Fruit fly (Drosophila melanogaster) whole organism, embryonic: ENCODE measurements around the gene P5cr-2.

Experiments
- Bgb ChIP-seq: fragments of 200-800 bp; sonication (Bioruptor generic); IDR thresholded peaks from 2 replicates; pipeline ENCODE4 v1.3.6; 2022; ENCODE audit warnings: missing biosample characterization, missing genetic modification characterization; ENCODE audit not compliant: partially characterized antibody
- CG12942 ChIP-seq: fragments of 200-800 bp; sonication (Bioruptor generic); optimal IDR thresholded peaks from 3 replicates; lab custom pipeline; 2016; ENCODE audit warnings: missing biosample characterization, missing genetic modification characterization
- CG14441 ChIP-seq: fragments of 200-800 bp; sonication (Bioruptor generic); IDR thresholded peaks from 2 replicates; pipeline ENCODE4 v1.3.6; 2022; ENCODE audit warnings: missing biosample characterization, missing genetic modification characterization
- CG14710 ChIP-seq: fragments of 200-800 bp; sonication (Bioruptor generic); optimal IDR thresholded peaks from 3 replicates; lab custom pipeline; 2019; ENCODE audit warnings: missing biosample characterization, mild to moderate bottlenecking, missing genetic modification characterization, moderate library complexity
- CG1529 ChIP-seq: fragments of 200-800 bp; sonication (Bioruptor generic); optimal IDR thresholded peaks from 3 replicates; lab custom pipeline; 2018; ENCODE audit warnings: missing biosample characterization, missing genetic modification characterization
- CG15479 ChIP-seq: fragments of 200-800 bp; sonication (Bioruptor generic); optimal IDR thresholded peaks from 3 replicates; lab custom pipeline; 2019; ENCODE audit warnings: missing biosample characterization, mild to moderate bottlenecking, missing genetic modification characterization, moderate library complexity
- CG17359 ChIP-seq: fragments of 200-800 bp; sonication (Bioruptor generic); optimal IDR thresholded peaks from 3 replicates; lab custom pipeline; 2018; ENCODE audit warnings: missing biosample characterization, mild to moderate bottlenecking, missing genetic modification characterization, moderate library complexity
- CG17912 ChIP-seq: fragments of 200-800 bp; sonication (Bioruptor generic); optimal IDR thresholded peaks from 2 replicates; lab custom pipeline; 2018; ENCODE audit warnings: missing biosample characterization, mild to moderate bottlenecking, missing genetic modification characterization
- CG18599 ChIP-seq: fragments of 200-800 bp; sonication (Bioruptor generic); optimal IDR thresholded peaks from 3 replicates; lab custom pipeline; 2017; ENCODE audit warnings: missing biosample characterization, missing genetic modification characterization, mild to moderate bottlenecking, moderate library complexity, missing genetic modification reagents
- CG31224 ChIP-seq: fragments of 200-800 bp; sonication (Bioruptor generic); IDR thresholded peaks from 2 replicates; pipeline ENCODE4 v1.3.6; 2022; ENCODE audit warnings: missing biosample characterization, missing genetic modification characterization
- CG42726 ChIP-seq: fragments of 200-800 bp; sonication (Bioruptor generic); IDR thresholded peaks from 2 replicates; pipeline ENCODE4 v1.3.6; 2022; ENCODE audit warnings: missing biosample characterization, missing genetic modification characterization; ENCODE audit not compliant: partially characterized antibody
- CG4360 ChIP-seq: fragments of 200-800 bp; sonication (Bioruptor generic); IDR thresholded peaks from 2 replicates; pipeline ENCODE4 v1.3.6; 2022; ENCODE audit warnings: missing biosample characterization, missing genetic modification characterization
- CG4424 ChIP-seq: fragments of 200-800 bp; sonication (Bioruptor generic); optimal IDR thresholded peaks from 3 replicates; lab custom pipeline; 2016; ENCODE audit warnings: missing biosample characterization, missing genetic modification characterization
- CG4707 ChIP-seq: fragments of 200-800 bp; sonication (Bioruptor generic); optimal IDR thresholded peaks from 2 replicates; lab custom pipeline; 2018; ENCODE audit warnings: missing biosample characterization, mild to moderate bottlenecking, missing genetic modification characterization, moderate library complexity
- CG4820 ChIP-seq: fragments of 200-800 bp; sonication (Bioruptor generic); optimal IDR thresholded peaks from 3 replicates; lab custom pipeline; 2016; ENCODE audit warnings: missing biosample characterization, missing genetic modification characterization
- CG4854 ChIP-seq: fragments of 200-800 bp; sonication (Bioruptor generic); optimal IDR thresholded peaks from 2 replicates; lab custom pipeline; 2016; ENCODE audit warnings: missing biosample characterization, missing genetic modification characterization, inconsistent platforms
- CG5245 ChIP-seq: fragments of 200-800 bp; sonication (Bioruptor generic); optimal IDR thresholded peaks from 3 replicates; lab custom pipeline; 2016; ENCODE audit warnings: missing biosample characterization, missing genetic modification characterization
- CG8359 ChIP-seq: fragments of 200-800 bp; sonication (Bioruptor generic); optimal IDR thresholded peaks from 2 replicates; lab custom pipeline; 2017; ENCODE audit warnings: missing biosample characterization, mild to moderate bottlenecking, missing genetic modification characterization, borderline replicate concordance
- CG9727 ChIP-seq: fragments of 200-800 bp; sonication (Bioruptor generic); optimal IDR thresholded peaks from 3 replicates; lab custom pipeline; 2017; ENCODE audit warnings: missing biosample characterization, mild to moderate bottlenecking, missing genetic modification characterization
- CG9932 ChIP-seq: fragments of 200-800 bp; sonication (Bioruptor generic); IDR thresholded peaks from 2 replicates; pipeline ENCODE4 v1.3.6; 2022; ENCODE audit warnings: missing biosample characterization, missing genetic modification characterization
- Chrac-16 ChIP-seq: fragments of 200-800 bp; sonication (Bioruptor generic); optimal IDR thresholded peaks from 3 replicates; lab custom pipeline; 2016; ENCODE audit warnings: missing biosample characterization, missing genetic modification characterization
- D19B ChIP-seq: fragments of 200-800 bp; sonication (Bioruptor generic); optimal IDR thresholded peaks from 2 replicates; lab custom pipeline; 2017; ENCODE audit warnings: missing biosample characterization, mild to moderate bottlenecking, missing genetic modification characterization
- Dbx ChIP-seq: fragments of 200-800 bp; sonication (Bioruptor generic); IDR thresholded peaks from 3 replicates; pipeline ENCODE4 v1.3.6; 2022; ENCODE audit warnings: missing biosample characterization, missing genetic modification characterization
- E2f2 ChIP-seq: fragments of 200-800 bp; sonication (Bioruptor generic); IDR thresholded peaks from 2 replicates; pipeline ENCODE4 v1.3.6; 2022; ENCODE audit warnings: missing biosample characterization, missing genetic modification characterization
- H15 ChIP-seq: fragments of 200-800 bp; sonication (Bioruptor generic); IDR thresholded peaks from 3 replicates; pipeline ENCODE4 v1.3.6; 2022; ENCODE audit warnings: missing biosample characterization, missing genetic modification characterization
- Hey ChIP-seq: fragments of 200-800 bp; sonication (Bioruptor generic); optimal IDR thresholded peaks from 3 replicates; lab custom pipeline; 2018; ENCODE audit warnings: missing biosample characterization, mild to moderate bottlenecking, missing genetic modification characterization
- Mad ChIP-seq: fragments of 200-800 bp; sonication (Bioruptor generic); optimal IDR thresholded peaks from 2 replicates; lab custom pipeline; 2016; ENCODE audit warnings: missing biosample characterization, missing genetic modification characterization
- Med ChIP-seq: fragments of 200-800 bp; sonication (Bioruptor generic); peaks from one replicate; lab custom pipeline; 2016; ENCODE audit warnings: missing biosample characterization, missing genetic modification characterization, mild to moderate bottlenecking, inconsistent platforms, moderate library complexity
- Oli ChIP-seq: fragments of 200-800 bp; sonication (Bioruptor generic); optimal IDR thresholded peaks from 2 replicates; lab custom pipeline; 2018; ENCODE audit warnings: missing biosample characterization, mild to moderate bottlenecking, missing genetic modification characterization, moderate library complexity
- Poxn ChIP-seq: fragments of 200-800 bp; sonication (Bioruptor generic); IDR thresholded peaks from 2 replicates; pipeline ENCODE4 v1.3.6; 2022; ENCODE audit warnings: missing biosample characterization, missing genetic modification characterization
- Ravus ChIP-seq: fragments of 200-800 bp; sonication (Bioruptor generic); IDR thresholded peaks from 2 replicates; pipeline ENCODE4 v1.3.6; 2022; ENCODE audit warnings: missing biosample characterization, missing genetic modification characterization
- Taf1 ChIP-seq: fragments of 200-800 bp; sonication (Bioruptor generic); IDR thresholded peaks from 2 replicates; pipeline ENCODE4 v1.3.6; 2022; ENCODE audit warnings: missing biosample characterization, missing genetic modification characterization
- Xrp1 ChIP-seq: fragments of 200-800 bp; sonication (Bioruptor generic); IDR thresholded peaks from 2 replicates; pipeline ENCODE4 v1.3.6; 2022; ENCODE audit warnings: missing biosample characterization, missing genetic modification characterization
- ase ChIP-seq: fragments of 200-800 bp; sonication (Bioruptor generic); IDR thresholded peaks from 3 replicates; pipeline ENCODE4 v1.3.6; 2022; ENCODE audit warnings: missing biosample characterization, missing genetic modification characterization
- bbx ChIP-seq: fragments of 200-800 bp; sonication (Bioruptor generic); IDR thresholded peaks from 2 replicates; pipeline ENCODE4 v1.3.6; 2022; ENCODE audit warnings: missing biosample characterization, missing genetic modification characterization; ENCODE audit not compliant: partially characterized antibody
- bsh ChIP-seq, 2 experiments: fragments of 200-800 bp; sonication (Bioruptor generic); optimal IDR thresholded peaks; 2 replicates each; lab custom pipeline; 2017 to 2018; ENCODE audit warnings: mild to moderate bottlenecking in 2 of 2, missing biosample characterization in 2 of 2, missing genetic modification characterization in 2 of 2, moderate library complexity in 1 of 2
- chn ChIP-seq: fragments of 200-800 bp; sonication (Bioruptor generic); optimal IDR thresholded peaks from 2 replicates; lab custom pipeline; 2016; ENCODE audit warnings: missing biosample characterization, missing genetic modification characterization
- croc ChIP-seq: fragments of 200-800 bp; sonication (Bioruptor generic); conservative IDR thresholded peaks from 3 replicates; pipeline ENCODE4 v1.3.6; 2022; ENCODE audit warnings: missing biosample characterization, missing genetic modification characterization
- dmrt99B ChIP-seq: fragments of 200-800 bp; sonication (Bioruptor generic); optimal IDR thresholded peaks from 2 replicates; lab custom pipeline; 2018; ENCODE audit warnings: missing biosample characterization, mild to moderate bottlenecking, missing genetic modification characterization, moderate library complexity
- en ChIP-seq: fragments of 200-800 bp; sonication (Bioruptor generic); optimal IDR thresholded peaks from 2 replicates; lab custom pipeline; 2016; ENCODE audit warnings: missing biosample characterization, missing genetic modification characterization
- fd96Cb ChIP-seq: fragments of 200-800 bp; sonication (Bioruptor generic); optimal IDR thresholded peaks from 2 replicates; lab custom pipeline; 2018; ENCODE audit warnings: missing biosample characterization, mild to moderate bottlenecking, missing genetic modification characterization, moderate library complexity
- fu2 ChIP-seq: fragments of 200-800 bp; sonication (Bioruptor generic); optimal IDR thresholded peaks from 2 replicates; lab custom pipeline; 2016; ENCODE audit warnings: missing biosample characterization, missing genetic modification characterization
- hkb ChIP-seq, 2 experiments: fragments of 200-800 bp in 1 of 2; fragments of >200 bp in 1 of 2; sonication (Bioruptor generic) in 1 of 2; IDR thresholded peaks in 1 of 2; optimal IDR thresholded peaks in 1 of 2; 2 replicates each; pipeline versions ENCODE4 v1.3.6 to Lab custom; 2017 to 2022; ENCODE audit warnings: missing biosample characterization in 1 of 2, missing genetic modification characterization in 1 of 2
- jigr1 ChIP-seq: fragments of 200-800 bp; sonication (Bioruptor generic); IDR thresholded peaks from 3 replicates; pipeline ENCODE4 v1.3.6; 2022; ENCODE audit warnings: missing biosample characterization, missing genetic modification characterization
- lab ChIP-seq: fragments of 200-800 bp; sonication (Bioruptor generic); optimal IDR thresholded peaks from 3 replicates; lab custom pipeline; 2017; ENCODE audit warnings: missing biosample characterization, missing genetic modification characterization, mild to moderate bottlenecking, moderate library complexity, missing genetic modification reagents
- lmd ChIP-seq: fragments of 200-800 bp; sonication (Bioruptor generic); IDR thresholded peaks from 2 replicates; pipeline ENCODE4 v1.3.6; 2022; ENCODE audit warnings: missing biosample characterization, missing genetic modification characterization
- sna ChIP-seq: fragments of 200-800 bp; sonication (Bioruptor generic); IDR thresholded peaks from 2 replicates; pipeline ENCODE4 v1.3.6; 2022; ENCODE audit warnings: missing biosample characterization, missing genetic modification characterization; ENCODE audit not compliant: partially characterized antibody
- sob ChIP-seq: fragments of 200-800 bp; sonication (Bioruptor generic); IDR thresholded peaks from 2 replicates; pipeline ENCODE4 v1.3.6; 2022; ENCODE audit warnings: missing biosample characterization, missing genetic modification characterization
- yki ChIP-seq: fragments of >200 bp; optimal IDR thresholded peaks from 3 replicates; lab custom pipeline; 2018
- zen ChIP-seq: fragments of 200-800 bp; sonication (Bioruptor generic); optimal IDR thresholded peaks from 3 replicates; lab custom pipeline; 2018; ENCODE audit warnings: missing biosample characterization, mild to moderate bottlenecking, missing genetic modification characterization, moderate library complexity

The P5cr-2 gene

DNA sequence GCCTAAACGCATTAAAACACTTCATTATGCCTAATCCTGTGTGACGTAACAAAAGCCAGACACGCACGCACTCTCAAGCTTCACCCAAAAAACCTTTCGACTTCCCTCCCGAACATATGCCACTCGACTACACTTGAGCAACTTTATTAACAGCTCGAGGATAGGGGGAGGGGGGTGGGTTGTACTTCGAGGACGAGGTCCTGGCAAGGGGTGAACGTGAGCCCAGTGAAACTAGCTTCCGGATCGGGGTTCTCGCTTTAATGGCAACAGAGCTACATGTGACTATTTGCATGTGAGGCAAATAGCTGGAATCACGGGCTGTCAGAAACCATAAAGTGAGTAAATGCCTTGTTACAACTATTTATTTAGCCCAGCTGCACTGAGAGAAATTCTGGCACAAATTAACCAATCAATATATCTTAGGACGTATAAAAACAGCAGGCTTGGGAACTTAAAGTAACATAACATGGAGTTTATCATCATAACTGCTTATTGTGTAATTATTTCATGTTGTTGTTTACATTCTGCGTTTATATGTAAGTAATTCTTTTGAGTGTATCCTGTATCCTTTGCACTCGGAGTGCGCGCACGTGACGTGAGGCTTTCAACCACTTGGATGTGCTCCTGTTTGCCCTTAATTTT is 16.3 kb downstream of the P5cr-2 start:
- peak; percentile 67 for TF ChIP-seq zen (tag; lab: Kevin White, UChicago)
- TF ChIP-seq CG31224 (GFP tag; lab: Robert Waterston, UW), result no peak
- peak; percentile 55 for TF ChIP-seq CG4820 (GFP tag; lab: Kevin White, UChicago)
- no peak for TF ChIP-seq CG4360 (GFP tag; lab: Robert Waterston, UW)
- no peak for TF ChIP-seq Ravus
- no peak for TF ChIP-seq Taf1 (GFP tag; lab: Robert Waterston, UW)
- TF ChIP-seq lmd (GFP tag; lab: Robert Waterston, UW), result peak; percentile 32; the same call in 1 of the 2 replicates
- TF ChIP-seq Oli (tag; lab: Kevin White, UChicago), result peak; percentile 62
- TF ChIP-seq CG14710 (tag; lab: Kevin White, UChicago), result peak; percentile 69
- TF ChIP-seq CG1529 (GFP tag; lab: Kevin White, UChicago), result peak; percentile 45
- TF ChIP-seq bbx (GFP tag; lab: Robert Waterston, UW), result no peak
- TF ChIP-seq Bgb (GFP tag; lab: Robert Waterston, UW), result no peak
- peak; percentile 70 for TF ChIP-seq CG9727
- peak; percentile 8 for TF ChIP-seq en (GFP tag; lab: Kevin White, UChicago)
- no peak for TF ChIP-seq CG14441 (GFP tag; lab: Robert Waterston, UW)
- peak; percentile 50 for TF ChIP-seq fd96Cb (tag; lab: Kevin White, UChicago)
- no peak for TF ChIP-seq Hey (tag; lab: Kevin White, UChicago)
- TF ChIP-seq CG15479, result no peak
- TF ChIP-seq CG4707 (GFP tag; lab: Kevin White, UChicago), result no peak
- peak; percentile 19 for TF ChIP-seq CG5245
- no peak for TF ChIP-seq sob (GFP tag; lab: Robert Waterston, UW)
- peak; percentile 75; the same call in 1 of the 2 replicates for TF ChIP-seq Xrp1 (GFP tag; lab: Robert Waterston, UW)
- TF ChIP-seq Poxn (GFP tag; lab: Robert Waterston, UW), result no peak
- no peak for TF ChIP-seq CG12942 (GFP tag; lab: Kevin White, UChicago)
- TF ChIP-seq chn, result peak; percentile 39
- no peak for TF ChIP-seq lab (GFP tag; lab: Kevin White, UChicago)
- TF ChIP-seq hkb (optimal IDR thresholded peaks at IDR 0.05; lab: Kevin White, UChicago), result no peak
- 0 out of 2 replicates have a peak, but pooled peaks have one; percentile 11 for TF ChIP-seq hkb (GFP tag; IDR thresholded peaks at IDR 0.05; lab: Robert Waterston, UW)
- TF ChIP-seq CG4854 (GFP tag; lab: Kevin White, UChicago), result no peak
- TF ChIP-seq yki (lab: Kevin White, UChicago), result no peak
- TF ChIP-seq croc (GFP tag; lab: Robert Waterston, UW), result no peak; the same call in 2 of the 3 replicates
- TF ChIP-seq Dbx (GFP tag; lab: Robert Waterston, UW), result no peak
- no peak for TF ChIP-seq D19B (GFP tag; lab: Kevin White, UChicago)
- TF ChIP-seq Med (GFP tag; lab: Kevin White, UChicago), result peak; percentile 90
- TF ChIP-seq sna (GFP tag; lab: Robert Waterston, UW), result no peak
- TF ChIP-seq jigr1 (GFP tag; lab: Robert Waterston, UW), result no peak
- TF ChIP-seq ase (GFP tag; lab: Robert Waterston, UW), result no peak
- peak in 1 of 2 experiments; percentile 77 for TF ChIP-seq bsh (GFP tag; optimal IDR thresholded peaks at IDR 0.05; lab: Kevin White, UChicago)
- TF ChIP-seq fu2 (GFP tag; lab: Kevin White, UChicago), result no peak
- no peak for TF ChIP-seq CG42726 (GFP tag; lab: Robert Waterston, UW)
- TF ChIP-seq CG8359 (GFP tag; lab: Kevin White, UChicago), result peak; percentile 18
- TF ChIP-seq Chrac-16 (GFP tag; lab: Kevin White, UChicago), result peak; percentile 55
- TF ChIP-seq CG17912 (GFP tag; lab: Kevin White, UChicago), result no peak
- no peak for TF ChIP-seq CG9932 (GFP tag; lab: Robert Waterston, UW)
- peak; percentile 50 for TF ChIP-seq CG4424
- peak; percentile 53 for TF ChIP-seq CG18599
- no peak for TF ChIP-seq H15 (GFP tag; lab: Robert Waterston, UW)
- TF ChIP-seq CG17359 (tag; lab: Kevin White, UChicago), result peak; percentile 50
- TF ChIP-seq Mad, result no peak
- peak; percentile 67 for TF ChIP-seq dmrt99B
- no peak for TF ChIP-seq E2f2 (GFP tag; lab: Robert Waterston, UW)
